Worm (Caenorhabditis elegans) whole organism, young adult: ENCODE measurements around the gene Y105C5A.12.

Experiments
- D2030.7 ChIP-seq: fragments of 200-800 bp; sonication (Bioruptor generic); IDR thresholded peaks from 2 replicates; pipeline ENCODE4 v1.3.6; 2022; ENCODE audit warnings: missing genetic modification reagents, missing genetic modification characterization, missing compliant biosample characterization
- Y95B8A.8 ChIP-seq: fragments of 200-800 bp; sonication (Bioruptor generic); IDR thresholded peaks from 2 replicates; pipeline ENCODE4 v1.3.6; 2022; ENCODE audit warnings: missing genetic modification reagents, missing genetic modification characterization, missing compliant biosample characterization
- attf-6 ChIP-seq: fragments of 200-800 bp; sonication (Bioruptor generic); IDR thresholded peaks from 2 replicates; pipeline ENCODE4 v1.3.6; 2022; ENCODE audit warnings: missing genetic modification reagents, missing genetic modification characterization, missing compliant biosample characterization
- dpl-1 ChIP-seq: fragments of 150-350 bp; optimal IDR thresholded peaks from 2 replicates; lab custom pipeline; 2014; ENCODE audit warnings: missing biosample characterization, missing genetic modification reagents, missing genetic modification characterization
- snpc-4 ChIP-seq, 5 experiments: fragments of 150-350 bp in 1 of 5; sonication (generic microtip) in 4 of 5; optimal IDR thresholded peaks; 2 replicates each; lab custom pipeline; 2014 to 2018; ENCODE audit warnings: missing genetic modification characterization in 5 of 5, missing biosample characterization in 3 of 5, antibody characterized with exemption in 2 of 5, mild to moderate bottlenecking in 2 of 5, missing compliant biosample characterization in 2 of 5, missing genotype in 2 of 5, moderate library complexity in 2 of 5, missing genetic modification reagents in 1 of 5
- unc-62 ChIP-seq: fragments of 150-350 bp; optimal IDR thresholded peaks from 2 replicates; lab custom pipeline; 2014; ENCODE audit warnings: missing biosample characterization, missing genetic modification reagents, missing genetic modification characterization

DNA sequence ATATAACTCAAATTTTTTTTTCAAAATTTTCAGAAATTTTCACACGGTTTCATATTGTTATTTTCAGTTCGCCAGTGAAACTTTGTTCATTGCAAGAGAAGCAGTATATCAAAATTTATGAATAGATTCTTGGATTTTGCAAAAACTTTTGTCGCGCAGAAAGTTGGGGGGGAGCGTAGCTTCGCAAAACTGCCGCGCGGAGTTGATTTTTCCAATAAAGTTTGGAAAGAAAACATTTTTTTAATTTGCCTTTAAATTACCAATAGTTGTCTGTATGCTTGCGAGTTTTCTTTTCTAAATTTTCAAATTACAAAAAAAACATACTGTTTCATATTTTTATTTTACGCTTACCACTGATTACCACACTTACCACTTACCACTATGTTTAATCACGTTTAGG, 44.6 kb upstream of the Y105C5A.12 start:
- TF ChIP-seq unc-62 (GFP tag; lab: Kevin White, UChicago) (no peak), snpc-4 (GFP tag; optimal IDR thresholded peaks at IDR 0.05; lab: Kevin White, UChicago) (no peak), snpc-4 (tag; optimal IDR thresholded peaks at IDR 0.05; lab: Kevin White, UChicago) (peak in 1 of 4 experiments; percentile 14), attf-6 (GFP tag; lab: Robert Waterston, UW) (peak; percentile 83; the same call in 1 of the 2 replicates), Y95B8A.8 (no peak), D2030.7 (GFP tag; lab: Robert Waterston, UW) (no peak), dpl-1 (GFP tag; lab: Kevin White, UChicago) (no peak)
